Fruit fly (Drosophila melanogaster): ENCODE measurements around the gene O-fut2.

- TF ChIP-seq Med (GFP tag) (no peak), p53 (GFP tag; optimal IDR thresholded peaks at IDR 0.05) (no peak), CG10979 (tag; optimal IDR thresholded peaks at IDR 0.05) (no peak)
These were observed 42.0 kb upstream of the O-fut2 start, which contains the start of gene Nmdar2 for dm6 chrX:1507751-1508150.
